Worm (Caenorhabditis elegans) whole organism, early embryonic: ENCODE measurements around the gene lhpp-1.

ENCODE experiments used
- ceh-36 ChIP-seq: sonication (generic microtip); optimal IDR thresholded peaks from 2 replicates; lab custom pipeline; 2016; ENCODE audit warnings: missing genetic modification characterization, inconsistent platforms, missing compliant biosample characterization
- pes-1 ChIP-seq: fragments of 200-800 bp; sonication (Bioruptor generic); IDR thresholded peaks from 2 replicates; pipeline ENCODE4 v1.3.6; 2022; ENCODE audit warnings: missing genetic modification reagents, missing genetic modification characterization, missing compliant biosample characterization
- scrt-1 ChIP-seq: fragments of 200-800 bp; sonication (Bioruptor generic); IDR thresholded peaks from 2 replicates; pipeline ENCODE4 v1.3.6; 2022; ENCODE audit warnings: missing genetic modification characterization, missing compliant biosample characterization

- TF ChIP-seq pes-1: no peak
- TF ChIP-seq scrt-1 (GFP tag; lab: Robert Waterston, UW): no peak
- no peak for TF ChIP-seq ceh-36
These were observed 31.3 kb downstream of the lhpp-1 start, which contains the start of gene R07B7.9 for ce11 chrV:12080274-12080673.
